Worm (Caenorhabditis elegans): ENCODE results near the gene K11D9.3.

DNA sequence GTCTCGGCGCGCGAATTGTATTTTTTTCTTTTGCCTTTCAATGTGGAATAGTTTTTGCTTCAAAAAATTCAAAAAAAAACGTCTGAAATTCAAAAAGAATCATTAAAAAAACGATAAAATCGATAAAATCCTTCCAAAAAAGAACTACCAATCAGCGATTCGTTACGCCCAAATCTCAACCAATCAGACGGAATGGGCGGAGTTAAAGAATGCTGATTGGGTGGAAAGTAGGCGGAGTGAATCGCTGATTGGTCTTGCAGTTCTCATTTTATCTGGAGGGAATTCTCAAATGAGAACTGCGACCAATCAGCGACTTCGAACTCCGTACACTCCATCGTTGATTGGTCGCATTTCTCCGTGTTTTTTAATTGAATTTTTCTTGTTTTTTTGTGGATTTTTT is 3.2 kb upstream of the K11D9.3 start:
- TF ChIP-seq mab-5 (tag; optimal IDR thresholded peaks at IDR 0.05) (no peak), nhr-76 (tag; optimal IDR thresholded peaks at IDR 0.05) (no peak), nhr-12 (tag; optimal IDR thresholded peaks at IDR 0.05) (no peak), elt-1 (tag; optimal IDR thresholded peaks at IDR 0.05; ENCODE audit: borderline replicate concordance, insufficient read depth) (no peak), nhr-28 (tag; optimal IDR thresholded peaks at IDR 0.05) (no peak), mls-2 (tag; optimal IDR thresholded peaks at IDR 0.05) (no peak), lsy-2 (tag; optimal IDR thresholded peaks at IDR 0.05) (no peak), sptf-1 (tag; optimal IDR thresholded peaks at IDR 0.05) (no peak), pha-4 (tag; optimal IDR thresholded peaks at IDR 0.05) (no peak)

Measured in whole organism, mixed stage, embryonic.